Worm (Caenorhabditis elegans) whole organism, mixed stage, embryonic: Measurements from ENCODE around the gene W01G7.4.

ENCODE experiments used
- blmp-1 ChIP-seq: fragments of 150-350 bp; optimal IDR thresholded peaks from 2 replicates; lab custom pipeline; 2014; ENCODE audit warnings: missing biosample characterization, missing genetic modification characterization
- cnd-1 ChIP-seq: fragments of 200-800 bp; sonication (Bioruptor generic); optimal IDR thresholded peaks from 2 replicates; lab custom pipeline; 2018; ENCODE audit warnings: mild to moderate bottlenecking, missing genetic modification characterization, missing compliant biosample characterization
- drap-1 ChIP-seq: fragments of 200-800 bp; sonication (Bioruptor generic); optimal IDR thresholded peaks from 3 replicates; lab custom pipeline; 2018; ENCODE audit warnings: mild to moderate bottlenecking, missing genetic modification characterization, missing compliant biosample characterization
- mab-5 ChIP-seq: fragments of 150-350 bp; optimal IDR thresholded peaks from 2 replicates; lab custom pipeline; 2014; ENCODE audit warnings: missing biosample characterization, missing genetic modification characterization
- nhr-12 ChIP-seq: fragments of 150-350 bp; optimal IDR thresholded peaks from 2 replicates; lab custom pipeline; 2014; ENCODE audit warnings: missing biosample characterization, missing genetic modification characterization
- nhr-237 ChIP-seq: fragments of 150-350 bp; optimal IDR thresholded peaks from 2 replicates; lab custom pipeline; 2014; ENCODE audit warnings: missing biosample characterization, missing genetic modification characterization
- nhr-28 ChIP-seq: fragments of 150-350 bp; optimal IDR thresholded peaks from 2 replicates; lab custom pipeline; 2014; ENCODE audit warnings: missing biosample characterization, missing genetic modification characterization
- pha-4 ChIP-seq: fragments of 150-350 bp; optimal IDR thresholded peaks from 2 replicates; lab custom pipeline; 2018; ENCODE audit warnings: missing biosample characterization, missing genetic modification reagents, missing genetic modification characterization
- unc-39 ChIP-seq: fragments of 150-350 bp; optimal IDR thresholded peaks from 2 replicates; lab custom pipeline; 2014; ENCODE audit warnings: missing biosample characterization, missing genetic modification characterization
- unc-62 ChIP-seq: fragments of 150-350 bp; optimal IDR thresholded peaks from 2 replicates; lab custom pipeline; 2014; ENCODE audit warnings: missing biosample characterization, missing genetic modification reagents, missing genetic modification characterization
- ztf-11 ChIP-seq: fragments of 150-350 bp; optimal IDR thresholded peaks from 2 replicates; lab custom pipeline; 2014; ENCODE audit warnings: missing biosample characterization, missing genetic modification characterization

- no peak for TF ChIP-seq unc-62
- no peak for TF ChIP-seq ztf-11
- TF ChIP-seq nhr-12 (tag; lab: Kevin White, UChicago), result no peak
- TF ChIP-seq nhr-28 (tag; lab: Kevin White, UChicago), result no peak
- TF ChIP-seq unc-39 (tag; lab: Kevin White, UChicago), result no peak
- no peak for TF ChIP-seq pha-4
- no peak for TF ChIP-seq cnd-1 (tag; lab: Kevin White, UChicago)
- no peak for TF ChIP-seq blmp-1 (tag; lab: Kevin White, UChicago)
- TF ChIP-seq drap-1 (GFP tag; lab: Kevin White, UChicago), result no peak
- TF ChIP-seq nhr-237 (tag; lab: Kevin White, UChicago), result no peak
- TF ChIP-seq mab-5, result no peak
Measured at ce11 chrII:14064051-14064450, 3.5 kb downstream of the W01G7.4 start.
